Fruit fly (Drosophila melanogaster) whole organism, embryonic: ENCODE data around the gene Lim1.

Experiments
- B-H1 ChIP-seq: fragments of 200-800 bp; sonication (Bioruptor generic); IDR thresholded peaks from 3 replicates; pipeline ENCODE4 v1.3.6; 2022; ENCODE audit warnings: missing biosample characterization, missing genetic modification characterization
- B-H2 ChIP-seq: fragments of 200-800 bp; sonication (Bioruptor generic); optimal IDR thresholded peaks from 2 replicates; lab custom pipeline; 2018; ENCODE audit warnings: missing biosample characterization, mild to moderate bottlenecking, missing genetic modification characterization
- CG10274 ChIP-seq: fragments of 200-800 bp; sonication (Bioruptor generic); optimal IDR thresholded peaks from 3 replicates; lab custom pipeline; 2017; ENCODE audit warnings: missing biosample characterization, mild to moderate bottlenecking, missing genetic modification characterization
- CG11085 ChIP-seq: fragments of 200-800 bp; sonication (Bioruptor generic); IDR thresholded peaks from 2 replicates; pipeline ENCODE4 v1.3.6; 2022; ENCODE audit warnings: missing biosample characterization, missing genetic modification characterization
- CG12769 ChIP-seq: fragments of 200-800 bp; sonication (Bioruptor generic); optimal IDR thresholded peaks from 2 replicates; lab custom pipeline; 2019; ENCODE audit warnings: missing biosample characterization, mild to moderate bottlenecking, missing genetic modification characterization, moderate library complexity
- CG1529 ChIP-seq: fragments of 200-800 bp; sonication (Bioruptor generic); optimal IDR thresholded peaks from 3 replicates; lab custom pipeline; 2018; ENCODE audit warnings: missing biosample characterization, missing genetic modification characterization
- CG1602 ChIP-seq: fragments of 200-800 bp; sonication (Bioruptor generic); optimal IDR thresholded peaks from 3 replicates; lab custom pipeline; 2016; ENCODE audit warnings: missing biosample characterization, missing genetic modification characterization
- CG17359 ChIP-seq: fragments of 200-800 bp; sonication (Bioruptor generic); optimal IDR thresholded peaks from 3 replicates; lab custom pipeline; 2018; ENCODE audit warnings: missing biosample characterization, mild to moderate bottlenecking, missing genetic modification characterization, moderate library complexity
- CG17361 ChIP-seq: fragments of 200-800 bp; sonication (Bioruptor generic); IDR thresholded peaks from 3 replicates; pipeline ENCODE4 v1.3.6; 2022; ENCODE audit warnings: missing biosample characterization, missing genetic modification characterization
- CG18011 ChIP-seq: fragments of 200-800 bp; sonication (Bioruptor generic); optimal IDR thresholded peaks from 2 replicates; lab custom pipeline; 2017; ENCODE audit warnings: missing biosample characterization, missing genetic modification characterization, mild to moderate bottlenecking, moderate library complexity, missing genotype
- CG2116 ChIP-seq: fragments of 200-800 bp; sonication (Bioruptor generic); optimal IDR thresholded peaks from 3 replicates; lab custom pipeline; 2018; ENCODE audit warnings: missing biosample characterization, mild to moderate bottlenecking, missing genetic modification characterization
- CG31441 ChIP-seq: fragments of 200-800 bp; sonication (Bioruptor generic); IDR thresholded peaks from 2 replicates; pipeline ENCODE4 v1.3.6; 2022; ENCODE audit warnings: missing biosample characterization, missing genetic modification characterization
- CG5245 ChIP-seq: fragments of 200-800 bp; sonication (Bioruptor generic); optimal IDR thresholded peaks from 3 replicates; lab custom pipeline; 2016; ENCODE audit warnings: missing biosample characterization, missing genetic modification characterization
- CG5953 ChIP-seq: fragments of 200-800 bp; sonication (Bioruptor generic); IDR thresholded peaks from 2 replicates; pipeline ENCODE4 v1.3.6; 2022; ENCODE audit warnings: missing biosample characterization, missing genetic modification characterization
- CG6272 ChIP-seq: fragments of 200-800 bp; sonication (Bioruptor generic); IDR thresholded peaks from 2 replicates; pipeline ENCODE4 v1.3.6; 2022; ENCODE audit warnings: missing biosample characterization, missing genetic modification characterization
- CG7271 ChIP-seq: fragments of 200-800 bp; sonication (Bioruptor generic); optimal IDR thresholded peaks from 2 replicates; lab custom pipeline; 2018; ENCODE audit warnings: missing biosample characterization, mild to moderate bottlenecking, missing genetic modification characterization, moderate library complexity
- CG8359 ChIP-seq: fragments of 200-800 bp; sonication (Bioruptor generic); optimal IDR thresholded peaks from 2 replicates; lab custom pipeline; 2017; ENCODE audit warnings: missing biosample characterization, mild to moderate bottlenecking, missing genetic modification characterization, borderline replicate concordance
- CG8944 ChIP-seq: fragments of 200-800 bp; sonication (Bioruptor generic); optimal IDR thresholded peaks from 3 replicates; lab custom pipeline; 2016; ENCODE audit warnings: missing biosample characterization, missing genetic modification characterization
- CG9876 ChIP-seq: fragments of 200-800 bp; sonication (Bioruptor generic); optimal IDR thresholded peaks from 2 replicates; lab custom pipeline; 2016; ENCODE audit warnings: missing biosample characterization, missing genetic modification characterization
- CTCF ChIP-seq: fragments of 200-800 bp; sonication (Bioruptor generic); optimal IDR thresholded peaks from 2 replicates; lab custom pipeline; 2017; ENCODE audit warnings: missing biosample characterization, mild to moderate bottlenecking, missing genetic modification characterization, moderate library complexity
- Dfd ChIP-seq, 2 experiments: fragments of >200 bp; optimal IDR thresholded peaks; 2 replicates each; lab custom pipeline; 2017; ENCODE audit warnings: missing biosample characterization in 2 of 2, missing genetic modification characterization in 2 of 2
- ERR ChIP-seq: fragments of 200-800 bp; sonication (Bioruptor generic); optimal IDR thresholded peaks from 2 replicates; lab custom pipeline; 2016; ENCODE audit warnings: missing biosample characterization, missing genetic modification characterization
- Ets65A ChIP-seq: fragments of 200-800 bp; sonication (Bioruptor generic); peaks from one replicate; lab custom pipeline; 2016; ENCODE audit warnings: missing biosample characterization, missing genetic modification characterization
- Gsc ChIP-seq: fragments of 200-800 bp; sonication (Bioruptor generic); IDR thresholded peaks from 2 replicates; pipeline ENCODE4 v1.3.6; 2022; ENCODE audit warnings: missing biosample characterization, missing genetic modification characterization
- H2.0 ChIP-seq: fragments of 200-800 bp; sonication (Bioruptor generic); IDR thresholded peaks from 2 replicates; pipeline ENCODE4 v1.3.6; 2022; ENCODE audit warnings: missing biosample characterization, missing genetic modification characterization
- Hr39 ChIP-seq: fragments of >200 bp; optimal IDR thresholded peaks from 2 replicates; lab custom pipeline; 2017
- NFAT ChIP-seq: fragments of 200-800 bp; sonication (Bioruptor generic); IDR thresholded peaks from 2 replicates; pipeline ENCODE4 v1.3.6; 2022; ENCODE audit warnings: missing biosample characterization, missing genetic modification characterization
- Rfx ChIP-seq: fragments of 200-800 bp; sonication (Bioruptor generic); IDR thresholded peaks from 2 replicates; pipeline ENCODE4 v1.3.6; 2022; ENCODE audit warnings: missing biosample characterization, missing genetic modification characterization
- Rx ChIP-seq: fragments of 200-800 bp; sonication (Bioruptor generic); IDR thresholded peaks from 2 replicates; pipeline ENCODE4 v1.3.6; 2022; ENCODE audit warnings: missing biosample characterization, missing genetic modification characterization
- TFAM ChIP-seq: fragments of 200-800 bp; sonication (Bioruptor generic); optimal IDR thresholded peaks from 2 replicates; lab custom pipeline; 2017; ENCODE audit warnings: missing biosample characterization, missing genetic modification characterization, inconsistent platforms
- amos ChIP-seq: fragments of 200-800 bp; sonication (Bioruptor generic); IDR thresholded peaks from 2 replicates; pipeline ENCODE4 v1.3.6; 2022; ENCODE audit warnings: missing biosample characterization, missing genetic modification characterization; ENCODE audit not compliant: partially characterized antibody
- ase ChIP-seq: fragments of 200-800 bp; sonication (Bioruptor generic); IDR thresholded peaks from 3 replicates; pipeline ENCODE4 v1.3.6; 2022; ENCODE audit warnings: missing biosample characterization, missing genetic modification characterization
- bab2 ChIP-seq: fragments of 200-800 bp; sonication (Bioruptor generic); optimal IDR thresholded peaks from 2 replicates; lab custom pipeline; 2016; ENCODE audit warnings: missing biosample characterization, missing genetic modification characterization
- bowl ChIP-seq: fragments of 200-800 bp; sonication (Bioruptor generic); IDR thresholded peaks from 2 replicates; pipeline ENCODE4 v1.3.6; 2022; ENCODE audit warnings: missing biosample characterization, missing genetic modification characterization
- cato ChIP-seq: fragments of 200-800 bp; sonication (Bioruptor generic); optimal IDR thresholded peaks from 2 replicates; lab custom pipeline; 2016; ENCODE audit warnings: missing biosample characterization, missing genetic modification characterization, borderline replicate concordance
- dmrt99B ChIP-seq: fragments of 200-800 bp; sonication (Bioruptor generic); optimal IDR thresholded peaks from 2 replicates; lab custom pipeline; 2018; ENCODE audit warnings: missing biosample characterization, mild to moderate bottlenecking, missing genetic modification characterization, moderate library complexity
- dysf ChIP-seq: fragments of 200-800 bp; sonication (Bioruptor generic); IDR thresholded peaks from 3 replicates; pipeline ENCODE4 v1.3.6; 2022; ENCODE audit warnings: missing biosample characterization, missing genetic modification characterization
- ems ChIP-seq: fragments of 200-800 bp; sonication (Bioruptor generic); optimal IDR thresholded peaks from 3 replicates; lab custom pipeline; 2016; ENCODE audit warnings: missing biosample characterization, missing genetic modification characterization
- gcm2 ChIP-seq: fragments of 200-800 bp; sonication (Bioruptor generic); optimal IDR thresholded peaks from 2 replicates; lab custom pipeline; 2016; ENCODE audit warnings: missing biosample characterization, missing genetic modification characterization
- insv ChIP-seq, 2 experiments: fragments of 200-800 bp; sonication (Bioruptor generic); optimal IDR thresholded peaks; 3 replicates each; lab custom pipeline; 2016 to 2018; ENCODE audit warnings: missing biosample characterization in 2 of 2, missing genetic modification characterization in 2 of 2
- nerfin-1 ChIP-seq: fragments of 200-800 bp; sonication (Bioruptor generic); optimal IDR thresholded peaks from 3 replicates; lab custom pipeline; 2019; ENCODE audit warnings: missing biosample characterization, mild to moderate bottlenecking, missing genetic modification characterization, moderate library complexity
- oc ChIP-seq: fragments of 200-800 bp; sonication (Bioruptor generic); optimal IDR thresholded peaks from 2 replicates; lab custom pipeline; 2018; ENCODE audit warnings: missing biosample characterization, mild to moderate bottlenecking, missing genetic modification characterization, moderate library complexity
- p53 ChIP-seq: fragments of 200-800 bp; sonication (Bioruptor generic); optimal IDR thresholded peaks from 2 replicates; lab custom pipeline; 2016; ENCODE audit warnings: missing biosample characterization, missing genetic modification characterization
- pan ChIP-seq, 4 experiments: fragments of >200 bp in 3 of 4; fragments of 200-800 bp in 1 of 4; sonication (Bioruptor generic) in 1 of 4; optimal IDR thresholded peaks in 3 of 4; IDR thresholded peaks in 1 of 4; 2 replicates each; pipeline versions ENCODE4 v1.3.6 to Lab custom; 2017 to 2022; ENCODE audit warnings: missing biosample characterization in 2 of 4, missing genetic modification characterization in 2 of 4, mixed read lengths in 1 of 4
- pho ChIP-seq: fragments of 200-800 bp; sonication (Bioruptor generic); optimal IDR thresholded peaks from 2 replicates; lab custom pipeline; 2016; ENCODE audit warnings: missing biosample characterization, missing genetic modification characterization
- pros ChIP-seq: fragments of 200-800 bp; sonication (Bioruptor generic); optimal IDR thresholded peaks from 3 replicates; lab custom pipeline; 2019; ENCODE audit warnings: missing biosample characterization, mild to moderate bottlenecking, missing genetic modification characterization, moderate library complexity
- ro ChIP-seq: fragments of 200-800 bp; sonication (Bioruptor generic); IDR thresholded peaks from 2 replicates; pipeline ENCODE4 v1.3.6; 2022; ENCODE audit warnings: missing biosample characterization, missing genetic modification characterization
- salm ChIP-seq: fragments of 200-800 bp; sonication (Bioruptor generic); optimal IDR thresholded peaks from 2 replicates; lab custom pipeline; 2018; ENCODE audit warnings: missing biosample characterization, mild to moderate bottlenecking, missing genetic modification characterization
- schlank ChIP-seq: fragments of 200-800 bp; sonication (Bioruptor generic); optimal IDR thresholded peaks from 2 replicates; lab custom pipeline; 2018; ENCODE audit warnings: missing biosample characterization, mild to moderate bottlenecking, missing genetic modification characterization
- seq ChIP-seq: fragments of 200-800 bp; sonication (Bioruptor generic); IDR thresholded peaks from 2 replicates; pipeline ENCODE4 v1.3.6; 2022; ENCODE audit warnings: missing biosample characterization, missing genetic modification characterization
- sisA ChIP-seq: fragments of 200-800 bp; sonication (Bioruptor generic); IDR thresholded peaks from 2 replicates; pipeline ENCODE4 v1.3.6; 2022; ENCODE audit warnings: missing biosample characterization, missing genetic modification characterization
- twi ChIP-seq: fragments of 200-800 bp; optimal IDR thresholded peaks from 2 replicates; lab custom pipeline; 2019; ENCODE audit warnings: missing biosample characterization, mild to moderate bottlenecking, missing genetic modification characterization, moderate library complexity
- zfh1 ChIP-seq: fragments of 200-800 bp; sonication (Bioruptor generic); IDR thresholded peaks from 3 replicates; pipeline ENCODE4 v1.3.6; 2022; ENCODE audit warnings: missing biosample characterization, missing genetic modification characterization

The Lim1 gene

DNA sequence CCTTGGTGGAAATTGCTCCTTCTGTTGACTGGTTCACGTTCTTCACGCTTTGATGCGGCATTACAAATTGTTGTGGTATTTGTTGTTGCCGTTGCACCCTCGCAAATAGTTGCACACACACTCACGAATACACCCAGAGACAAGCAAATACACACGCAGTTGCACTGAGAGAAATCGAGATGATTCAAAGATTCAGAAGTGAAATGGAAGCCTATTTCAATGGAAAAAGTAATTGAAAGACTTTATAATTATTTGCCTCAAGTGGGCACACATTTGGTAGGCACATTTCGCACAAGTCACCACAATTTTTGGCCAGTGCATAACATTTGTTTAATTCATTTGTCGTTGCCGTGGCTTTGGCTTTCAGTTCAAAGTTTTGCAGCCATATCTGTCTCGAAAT is 31.6 kb downstream of the Lim1 start (continued):
- peak; percentile 5 for TF ChIP-seq salm (tag; lab: Kevin White, UChicago)
- peak; percentile 39 for TF ChIP-seq CG8359 (GFP tag; lab: Kevin White, UChicago)
- TF ChIP-seq CG8944 (GFP tag; lab: Kevin White, UChicago) = peak; percentile 67
- TF ChIP-seq CG10274 = no peak
- TF ChIP-seq oc (tag; lab: Kevin White, UChicago) = peak; percentile 46
- no peak for TF ChIP-seq ro (GFP tag; lab: Robert Waterston, UW)
- peak; percentile 69 for TF ChIP-seq CG5953
- no peak for TF ChIP-seq amos (GFP tag; lab: Robert Waterston, UW)
- no peak for TF ChIP-seq CG2116 (GFP tag; lab: Kevin White, UChicago)
- TF ChIP-seq sisA (GFP tag; lab: Robert Waterston, UW) = peak; percentile 79
- peak; percentile 23 for TF ChIP-seq pho
- no peak for TF ChIP-seq Dfd (GFP tag; optimal IDR thresholded peaks at IDR 0.05; lab: Kevin White, UChicago)
- TF ChIP-seq dmrt99B (tag; lab: Kevin White, UChicago) = peak; percentile 77
- peak; percentile 49 for TF ChIP-seq cato (GFP tag; lab: Kevin White, UChicago)
- TF ChIP-seq B-H1 (GFP tag; lab: Robert Waterston, UW) = no peak; the same call in 2 of the 3 replicates
- TF ChIP-seq CG17361 = peak; percentile 77
- TF ChIP-seq H2.0 (GFP tag; lab: Robert Waterston, UW) = peak; percentile 63
- TF ChIP-seq bab2 (GFP tag; lab: Kevin White, UChicago) = peak; percentile 71
- TF ChIP-seq CG12769 (tag; lab: Kevin White, UChicago) = peak; percentile 57
- TF ChIP-seq Gsc (GFP tag; lab: Robert Waterston, UW) = peak; percentile 55
- TF ChIP-seq dysf (GFP tag; lab: Robert Waterston, UW) = peak; percentile 71
- TF ChIP-seq insv (GFP tag; optimal IDR thresholded peaks at IDR 0.05; lab: Kevin White, UChicago) = no peak
- TF ChIP-seq twi (tag; lab: Kevin White, UChicago) = peak; percentile 27
- no peak for TF ChIP-seq pan (optimal IDR thresholded peaks at IDR 0.05; lab: Kevin White, UChicago)
- TF ChIP-seq pan (GFP tag; optimal IDR thresholded peaks at IDR 0.05 in 1 of 2, IDR thresholded peaks at IDR 0.05 in 1 of 2) = peak in 1 of 2 experiments; percentile 64
- TF ChIP-seq Rfx (GFP tag; lab: Robert Waterston, UW) = no peak
- TF ChIP-seq NFAT (GFP tag; lab: Robert Waterston, UW) = no peak
- no peak; the same call in 1 of the 2 replicates for TF ChIP-seq CG11085 (GFP tag; lab: Robert Waterston, UW)
- TF ChIP-seq CG9876 = peak; percentile 54
- TF ChIP-seq CG18011 (GFP tag; lab: Kevin White, UChicago) = no peak
- TF ChIP-seq ase = peak; percentile 64; the same call in 1 of the 3 replicates
- no peak for TF ChIP-seq bowl
- peak; percentile 72 for TF ChIP-seq CG31441 (GFP tag; lab: Robert Waterston, UW)
- no peak for TF ChIP-seq TFAM (GFP tag; lab: Kevin White, UChicago)
- peak; percentile 18 for TF ChIP-seq CG7271 (tag; lab: Kevin White, UChicago)
- no peak for TF ChIP-seq p53 (GFP tag; lab: Kevin White, UChicago)
- TF ChIP-seq CG17359 (tag; lab: Kevin White, UChicago) = peak; percentile 75
- TF ChIP-seq Ets65A (GFP tag; lab: Kevin White, UChicago) = peak; percentile 93
- TF ChIP-seq zfh1 = peak; percentile 87
- TF ChIP-seq seq (GFP tag; lab: Robert Waterston, UW) = peak; percentile 50
- TF ChIP-seq pros (GFP tag; lab: Kevin White, UChicago) = no peak
- peak; percentile 78 for TF ChIP-seq CG5245 (GFP tag; lab: Kevin White, UChicago)
- peak; percentile 60 for TF ChIP-seq CG1602 (GFP tag; lab: Kevin White, UChicago)
- TF ChIP-seq ems = peak; percentile 60
- TF ChIP-seq CTCF (GFP tag; lab: Kevin White, UChicago) = no peak
- TF ChIP-seq Rx (GFP tag; lab: Robert Waterston, UW) = peak; percentile 66
- peak; percentile 89 for TF ChIP-seq nerfin-1 (tag; lab: Kevin White, UChicago)
- peak; percentile 33; the same call in 1 of the 2 replicates for TF ChIP-seq CG6272
- peak; percentile 68 for TF ChIP-seq CG1529
- no peak for TF ChIP-seq ERR (GFP tag; lab: Kevin White, UChicago)
- TF ChIP-seq B-H2 = no peak
- peak; percentile 53 for TF ChIP-seq gcm2
- TF ChIP-seq schlank (tag; lab: Kevin White, UChicago) = no peak
- no peak for TF ChIP-seq Hr39 (lab: Kevin White, UChicago)
